Worm (Caenorhabditis elegans) whole organism, early embryonic: ENCODE data around the gene snpc-1.3.

Experiments
- B0310.2 ChIP-seq: sonication (generic microtip); optimal IDR thresholded peaks from 2 replicates; lab custom pipeline; 2016; ENCODE audit warnings: mild to moderate bottlenecking, missing genetic modification characterization, missing compliant biosample characterization
- ama-1 ChIP-seq: fragments of 150-350 bp; optimal IDR thresholded peaks from 2 replicates; lab custom pipeline; 2014
- ceh-13 ChIP-seq: fragments of 200-800 bp; sonication (Bioruptor generic); optimal IDR thresholded peaks from 2 replicates; lab custom pipeline; 2018; ENCODE audit warnings: mild to moderate bottlenecking, missing genetic modification characterization, missing compliant biosample characterization
- ceh-36 ChIP-seq: sonication (generic microtip); optimal IDR thresholded peaks from 2 replicates; lab custom pipeline; 2016; ENCODE audit warnings: missing genetic modification characterization, inconsistent platforms, missing compliant biosample characterization
- ets-7 ChIP-seq: sonication (generic microtip); optimal IDR thresholded peaks from 2 replicates; lab custom pipeline; 2016; ENCODE audit warnings: missing genotype, missing genetic modification characterization, missing compliant biosample characterization
- flt-1 ChIP-seq: fragments of 200-800 bp; sonication (Bioruptor generic); IDR thresholded peaks from 2 replicates; pipeline ENCODE4 v1.3.6; 2022; ENCODE audit warnings: missing genetic modification characterization, missing compliant biosample characterization
- scrt-1 ChIP-seq: fragments of 200-800 bp; sonication (Bioruptor generic); IDR thresholded peaks from 2 replicates; pipeline ENCODE4 v1.3.6; 2022; ENCODE audit warnings: missing genetic modification characterization, missing compliant biosample characterization
- sea-1 ChIP-seq: fragments of 200-800 bp; sonication (Bioruptor generic); conservative IDR thresholded peaks from 2 replicates; pipeline ENCODE4 v1.3.6; 2022; ENCODE audit warnings: missing genetic modification characterization, missing compliant biosample characterization
- tbx-11 ChIP-seq: fragments of 200-800 bp; sonication (Bioruptor generic); IDR thresholded peaks from 2 replicates; pipeline ENCODE4 v1.3.6; 2022; ENCODE audit warnings: missing genetic modification characterization, missing compliant biosample characterization
- tbx-37 ChIP-seq: fragments of 200-800 bp; sonication (Bioruptor generic); conservative IDR thresholded peaks from 2 replicates; pipeline ENCODE4 v1.3.6; 2022; ENCODE audit warnings: missing genetic modification reagents, missing genetic modification characterization, missing compliant biosample characterization

DNA sequence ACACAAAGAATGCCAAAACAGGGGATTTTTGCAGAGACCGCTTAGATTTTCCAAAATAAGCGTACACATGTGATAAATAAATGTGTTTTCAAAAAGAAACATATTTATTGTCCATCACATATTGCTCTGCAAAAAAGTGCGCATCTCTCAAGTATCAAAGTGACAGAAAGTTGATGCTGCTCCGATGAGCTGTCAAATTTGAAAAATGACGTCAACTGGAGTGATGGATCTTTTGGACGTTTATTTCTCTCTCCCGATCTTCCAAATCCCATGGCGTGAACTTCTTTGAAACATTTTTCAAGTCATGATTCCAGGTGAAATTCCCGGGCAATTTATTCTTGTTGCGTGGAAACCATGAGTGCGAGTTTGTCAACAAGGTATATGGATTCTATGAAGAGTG, 30.0 kb downstream of the snpc-1.3 start:
- TF ChIP-seq ceh-13 (GFP tag; lab: Kevin White, UChicago): no peak
- no peak for TF ChIP-seq tbx-11 (GFP tag; lab: Robert Waterston, UW)
- no peak for TF ChIP-seq ama-1 (lab: Kevin White, UChicago)
- TF ChIP-seq ceh-36 (tag; lab: Kevin White, UChicago): no peak
- no peak for TF ChIP-seq sea-1 (GFP tag; lab: Robert Waterston, UW)
- no peak for TF ChIP-seq B0310.2 (tag; lab: Kevin White, UChicago)
- no peak for TF ChIP-seq ets-7
- TF ChIP-seq flt-1 (GFP tag; lab: Robert Waterston, UW): no peak
- TF ChIP-seq scrt-1: no peak
- no peak for TF ChIP-seq tbx-37
